Worm (Caenorhabditis elegans) whole organism, L3 larva: ENCODE data around the gene srg-5.

Experiments used
- R02D3.7 ChIP-seq: fragments of 150-350 bp; optimal IDR thresholded peaks from 2 replicates; lab custom pipeline; 2014; ENCODE audit warnings: missing biosample characterization, missing genetic modification characterization
- ZK546.5 ChIP-seq: sonication (generic microtip); optimal IDR thresholded peaks from 2 replicates; lab custom pipeline; 2017; ENCODE audit warnings: missing biosample characterization, missing genetic modification characterization
- aly-2 ChIP-seq: fragments of 150-350 bp; optimal IDR thresholded peaks from 2 replicates; lab custom pipeline; 2014; ENCODE audit warnings: missing biosample characterization, missing genetic modification characterization
- ama-1 ChIP-seq: fragments of 150-350 bp; optimal IDR thresholded peaks from 2 replicates; lab custom pipeline; 2018
- ceh-16 ChIP-seq: sonication (generic microtip); optimal IDR thresholded peaks from 2 replicates; lab custom pipeline; 2017; ENCODE audit warnings: missing biosample characterization, missing genetic modification characterization
- ceh-28 ChIP-seq: fragments of 150-350 bp; optimal IDR thresholded peaks from 2 replicates; lab custom pipeline; 2014; ENCODE audit warnings: missing biosample characterization, missing genetic modification reagents, missing genetic modification characterization
- ceh-82 ChIP-seq: fragments of 150-350 bp; optimal IDR thresholded peaks from 2 replicates; lab custom pipeline; 2014; ENCODE audit warnings: missing biosample characterization, missing genetic modification characterization
- ceh-9 ChIP-seq: sonication (generic microtip); optimal IDR thresholded peaks from 2 replicates; lab custom pipeline; 2018; ENCODE audit warnings: missing biosample characterization, missing genetic modification characterization
- daf-12 ChIP-seq: fragments of 150-350 bp; optimal IDR thresholded peaks from 2 replicates; lab custom pipeline; 2014; ENCODE audit warnings: missing biosample characterization, missing genetic modification reagents, missing genetic modification characterization
- egl-27 ChIP-seq: sonication (generic microtip); optimal IDR thresholded peaks from 4 replicates; lab custom pipeline; 2017; ENCODE audit warnings: missing biosample characterization, missing genetic modification reagents, missing genetic modification characterization
- egl-5 ChIP-seq: fragments of 150-350 bp; optimal IDR thresholded peaks from 2 replicates; lab custom pipeline; 2017; ENCODE audit warnings: missing biosample characterization, missing genetic modification reagents, missing genetic modification characterization, inconsistent platforms
- elt-1 ChIP-seq: fragments of 150-350 bp; optimal IDR thresholded peaks from 2 replicates; lab custom pipeline; 2014; ENCODE audit warnings: missing biosample characterization, missing genetic modification characterization
- elt-3 ChIP-seq, 3 experiments: fragments of 150-350 bp in 1 of 3; sonication (generic microtip) in 2 of 3; optimal IDR thresholded peaks; 2 replicates in 2 of 3; 4 replicates in 1 of 3; lab custom pipeline; 2014 to 2017; ENCODE audit warnings: missing biosample characterization in 3 of 3, missing genetic modification characterization in 3 of 3
- eor-1 ChIP-seq, 2 experiments: fragments of 150-350 bp; optimal IDR thresholded peaks; 2 replicates each; lab custom pipeline; 2014 to 2018; ENCODE audit warnings: missing biosample characterization in 2 of 2, missing genetic modification characterization in 2 of 2
- fkh-10 ChIP-seq: sonication (generic microtip); optimal IDR thresholded peaks from 2 replicates; lab custom pipeline; 2017; ENCODE audit warnings: missing biosample characterization, missing genetic modification reagents, missing genetic modification characterization
- fkh-2 ChIP-seq: fragments of 150-350 bp; optimal IDR thresholded peaks from 2 replicates; lab custom pipeline; 2014; ENCODE audit warnings: missing biosample characterization, missing genetic modification reagents, missing genetic modification characterization
- jun-1 ChIP-seq: fragments of 150-350 bp; optimal IDR thresholded peaks from 2 replicates; lab custom pipeline; 2014; ENCODE audit warnings: missing biosample characterization, missing genetic modification reagents, missing genetic modification characterization
- lin-15B ChIP-seq: fragments of 150-350 bp; optimal IDR thresholded peaks from 2 replicates; lab custom pipeline; 2014; ENCODE audit warnings: missing biosample characterization, missing genetic modification characterization
- lin-39 ChIP-seq: fragments of 150-350 bp; optimal IDR thresholded peaks from 2 replicates; lab custom pipeline; 2018; ENCODE audit warnings: missing biosample characterization, missing genetic modification reagents, missing genetic modification characterization
- lsy-12 ChIP-seq: sonication (generic microtip); optimal IDR thresholded peaks from 2 replicates; lab custom pipeline; 2016; ENCODE audit warnings: mild to moderate bottlenecking, missing genetic modification characterization, missing compliant biosample characterization
- mdl-1 ChIP-seq: fragments of 150-350 bp; optimal IDR thresholded peaks from 2 replicates; lab custom pipeline; 2014; ENCODE audit warnings: missing biosample characterization, missing genetic modification characterization
- nfya-1 ChIP-seq: sonication (generic microtip); optimal IDR thresholded peaks from 2 replicates; lab custom pipeline; 2017; ENCODE audit warnings: missing genetic modification characterization, mild to moderate bottlenecking, missing compliant biosample characterization, antibody characterized with exemption, moderate library complexity; ENCODE audit not compliant: insufficient read depth
- nhr-12 ChIP-seq: fragments of 150-350 bp; optimal IDR thresholded peaks from 2 replicates; lab custom pipeline; 2014; ENCODE audit warnings: missing biosample characterization, missing genetic modification characterization
- nhr-23 ChIP-seq: fragments of 150-350 bp; optimal IDR thresholded peaks from 2 replicates; lab custom pipeline; 2014; ENCODE audit warnings: missing biosample characterization, missing genetic modification reagents, missing genetic modification characterization
- nhr-237 ChIP-seq: fragments of 150-350 bp; optimal IDR thresholded peaks from 2 replicates; lab custom pipeline; 2014; ENCODE audit warnings: missing biosample characterization, missing genetic modification characterization
- nhr-25 ChIP-seq: sonication (generic microtip); optimal IDR thresholded peaks from 2 replicates; lab custom pipeline; 2017; ENCODE audit warnings: missing biosample characterization, missing genetic modification characterization
- nhr-28 ChIP-seq: fragments of 150-350 bp; optimal IDR thresholded peaks from 2 replicates; lab custom pipeline; 2014; ENCODE audit warnings: missing biosample characterization, missing genetic modification characterization
- nhr-43 ChIP-seq: sonication (generic microtip); optimal IDR thresholded peaks from 2 replicates; lab custom pipeline; 2016; ENCODE audit warnings: mild to moderate bottlenecking, missing genetic modification characterization, missing compliant biosample characterization; ENCODE audit not compliant: poor library complexity, severe bottlenecking
- nhr-77 ChIP-seq: fragments of 150-350 bp; optimal IDR thresholded peaks from 2 replicates; lab custom pipeline; 2014; ENCODE audit warnings: missing biosample characterization, missing genetic modification characterization
- pha-4 ChIP-seq: fragments of 150-350 bp; optimal IDR thresholded peaks from 2 replicates; lab custom pipeline; 2014; ENCODE audit warnings: missing biosample characterization, missing genetic modification reagents, missing genetic modification characterization
- pqm-1 ChIP-seq: fragments of 150-350 bp; optimal IDR thresholded peaks from 2 replicates; lab custom pipeline; 2017; ENCODE audit warnings: missing biosample characterization, missing genetic modification characterization, inconsistent platforms
- sea-2 ChIP-seq: fragments of 150-350 bp; sonication (generic microtip); optimal IDR thresholded peaks from 4 replicates; lab custom pipeline; 2014; ENCODE audit warnings: missing biosample characterization, missing genetic modification reagents, missing genetic modification characterization
- snpc-4 ChIP-seq: fragments of 150-350 bp; optimal IDR thresholded peaks from 2 replicates; lab custom pipeline; 2014; ENCODE audit warnings: missing biosample characterization, missing genetic modification characterization
- tbx-2 ChIP-seq: sonication (generic microtip); optimal IDR thresholded peaks from 2 replicates; lab custom pipeline; 2016; ENCODE audit warnings: mild to moderate bottlenecking, missing genetic modification characterization, missing compliant biosample characterization
- unc-39 ChIP-seq: sonication (generic microtip); optimal IDR thresholded peaks from 4 replicates; lab custom pipeline; 2017; ENCODE audit warnings: missing biosample characterization, missing genetic modification characterization
- zag-1 ChIP-seq: fragments of 150-350 bp; optimal IDR thresholded peaks from 2 replicates; lab custom pipeline; 2014; ENCODE audit warnings: missing biosample characterization, missing genetic modification characterization
- ztf-4 ChIP-seq: fragments of 150-350 bp; optimal IDR thresholded peaks from 2 replicates; lab custom pipeline; 2014; ENCODE audit warnings: missing biosample characterization, missing genetic modification characterization

The srg-5 gene

DNA sequence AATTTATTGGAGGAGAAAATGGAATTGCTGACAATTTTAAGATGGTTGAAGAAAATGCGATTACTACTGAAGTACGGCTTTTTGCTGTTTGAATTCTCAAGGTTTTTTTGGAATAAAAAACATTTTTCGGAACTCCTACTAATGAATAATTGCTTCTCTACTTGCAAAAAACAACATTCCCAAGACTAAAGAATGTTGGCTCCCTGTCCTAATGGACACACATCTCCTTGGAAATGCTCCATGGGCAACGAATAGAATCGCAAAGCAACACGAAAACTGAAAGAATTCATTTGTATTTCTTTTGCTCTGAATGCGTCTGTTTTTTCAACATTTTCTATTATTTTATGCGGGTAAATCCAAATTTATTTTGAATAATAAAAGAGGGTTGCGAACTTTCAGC is 8.5 kb upstream of the srg-5 start, which contains the start of gene C18F10.2:
Gene C18F10.2 (plus strand): TSS at position 301 of the 400 bp plus-strand sequence.
- TF ChIP-seq eor-1 (tag; optimal IDR thresholded peaks at IDR 0.05; lab: Kevin White, UChicago) (no peak), nhr-237 (no peak)

DNA sequence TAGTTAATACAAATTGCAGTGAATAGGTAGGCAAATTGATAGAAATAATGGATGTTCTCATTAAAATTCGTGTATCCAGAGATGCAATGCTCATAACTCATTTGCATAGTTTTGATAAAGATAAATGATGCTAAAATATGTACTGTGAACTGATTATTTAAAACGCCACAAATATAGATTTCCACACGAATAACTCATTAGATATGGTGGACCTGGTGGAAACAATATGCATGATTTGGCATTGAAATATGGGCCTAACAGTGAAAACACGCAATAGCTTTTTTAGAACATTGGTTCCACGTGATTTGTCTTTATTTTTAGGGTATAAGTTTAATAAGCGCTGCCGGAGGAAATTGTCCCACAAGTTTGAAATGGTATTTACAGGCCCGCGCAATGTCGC is 5.9 kb upstream of the srg-5 start, which contains the start of gene srg-3:
Gene srg-3 (minus strand): TSS at position 101 of the 400 bp plus-strand sequence.
- TF ChIP-seq lsy-12 (tag; lab: Kevin White, UChicago) (no peak), egl-27 (no peak), jun-1 (tag; lab: Kevin White, UChicago) (no peak), nhr-25 (no peak), ceh-16 (tag; lab: Kevin White, UChicago) (no peak), snpc-4 (no peak), ama-1 (lab: Kevin White, UChicago) (no peak), R02D3.7 (tag; lab: Kevin White, UChicago) (no peak), egl-5 (tag; lab: Kevin White, UChicago) (no peak), unc-39 (tag; lab: Kevin White, UChicago) (no peak), nfya-1 (tag; lab: Kevin White, UChicago) (no peak), daf-12 (tag; lab: Kevin White, UChicago) (no peak), ceh-28 (tag; lab: Kevin White, UChicago) (no peak), eor-1 (tag; optimal IDR thresholded peaks at IDR 0.05; lab: Kevin White, UChicago) (no peak), nhr-28 (no peak), aly-2 (tag; lab: Kevin White, UChicago) (no peak), ztf-4 (tag; lab: Kevin White, UChicago) (no peak), nhr-237 (no peak)
- TF ChIP-seq, all 47 proteins: peak for 0

DNA sequence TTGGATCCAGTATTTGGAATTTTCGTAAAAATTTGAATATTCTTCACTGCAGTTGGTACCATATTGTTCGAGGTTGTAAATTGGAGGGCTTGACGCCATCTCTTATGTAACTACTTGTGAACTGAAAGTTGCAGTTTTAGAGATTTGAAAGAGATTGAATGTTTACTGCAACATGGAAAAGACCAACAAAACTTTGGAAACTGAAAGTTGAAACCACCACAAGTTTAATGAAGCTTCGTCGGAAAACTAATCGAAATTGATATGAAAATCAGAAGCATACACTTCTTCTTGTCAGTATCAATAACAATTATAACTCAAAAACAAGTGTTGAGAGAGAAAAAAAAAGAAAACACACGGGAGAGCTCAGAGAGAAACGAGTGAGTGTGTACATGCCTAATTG is 3.7 kb upstream of the srg-5 start, which contains the start of gene srg-7:
Gene srg-7 (minus strand): TSS at position 101 of the 400 bp plus-strand sequence.
- TF ChIP-seq nhr-25: no peak
- no peak for TF ChIP-seq nhr-23
- no peak for TF ChIP-seq lin-39

DNA sequence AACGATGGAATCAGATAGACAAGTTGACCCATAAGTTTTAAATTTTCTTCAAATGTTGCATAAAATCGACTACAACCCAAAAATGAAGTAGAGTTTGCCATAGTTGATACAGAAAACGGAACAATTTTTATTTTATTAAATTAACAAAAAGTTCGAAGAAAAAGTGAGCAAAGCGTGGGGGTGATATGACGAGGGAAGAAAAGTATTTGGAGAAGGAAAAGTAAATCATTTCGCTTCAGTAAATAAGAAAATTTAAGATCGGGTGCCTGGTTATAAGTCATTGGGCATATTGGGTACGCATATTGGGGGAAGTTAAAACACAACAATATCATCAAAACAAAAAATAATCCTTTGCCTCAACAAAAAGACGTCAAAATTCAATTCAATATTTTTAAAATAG is 1.6 kb upstream of the srg-5 start, which contains the start of gene srg-6:
Gene srg-6 (minus strand): TSS at position 101 of the 400 bp plus-strand sequence.
- no peak for TF ChIP-seq pha-4 (tag; lab: Kevin White, UChicago)
- TF ChIP-seq lin-15B: no peak
- TF ChIP-seq nhr-43 (tag; lab: Kevin White, UChicago): no peak
- no peak for TF ChIP-seq fkh-10
- no peak for TF ChIP-seq egl-5 (tag; lab: Kevin White, UChicago)
- TF ChIP-seq, all 47 proteins: peak for 0

DNA sequence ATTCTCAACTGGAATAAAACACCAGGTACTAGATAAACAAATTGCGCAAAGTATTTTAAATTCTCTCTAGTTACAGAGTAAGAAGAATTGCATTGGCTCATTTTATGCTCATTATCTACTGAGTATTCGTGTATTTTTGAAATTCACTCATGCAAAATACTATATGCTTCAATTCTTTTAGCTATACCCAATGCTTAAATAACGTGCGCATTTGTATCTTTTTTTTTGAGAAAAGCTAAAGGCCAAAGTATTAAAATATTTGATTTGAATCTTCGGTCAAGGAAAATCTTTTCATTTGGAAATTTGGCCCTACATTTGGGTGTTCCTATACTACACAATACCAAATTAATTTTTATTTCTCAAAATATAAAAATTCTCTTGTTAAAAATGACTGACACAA is 2.4 kb downstream of the srg-5 start, which contains the start of gene srg-4:
Gene srg-4 (minus strand): TSS at position 101 of the 400 bp plus-strand sequence.
- TF ChIP-seq pqm-1: no peak
- no peak for TF ChIP-seq nfya-1 (tag; lab: Kevin White, UChicago)
- TF ChIP-seq zag-1 (tag; lab: Kevin White, UChicago): no peak
- no peak for TF ChIP-seq nhr-28
- no peak for TF ChIP-seq ceh-82 (tag; lab: Kevin White, UChicago)
- TF ChIP-seq ceh-9 (tag; lab: Kevin White, UChicago): no peak
- TF ChIP-seq elt-1 (tag; lab: Kevin White, UChicago): no peak
- no peak for TF ChIP-seq sea-2 (GFP tag; lab: Kevin White, UChicago)
- TF ChIP-seq snpc-4: no peak
- TF ChIP-seq nhr-77 (tag; lab: Kevin White, UChicago): no peak
- no peak for TF ChIP-seq ZK546.5
- no peak for TF ChIP-seq unc-39 (tag; lab: Kevin White, UChicago)
- no peak for TF ChIP-seq daf-12 (tag; lab: Kevin White, UChicago)
- no peak for TF ChIP-seq R02D3.7 (tag; lab: Kevin White, UChicago)

DNA sequence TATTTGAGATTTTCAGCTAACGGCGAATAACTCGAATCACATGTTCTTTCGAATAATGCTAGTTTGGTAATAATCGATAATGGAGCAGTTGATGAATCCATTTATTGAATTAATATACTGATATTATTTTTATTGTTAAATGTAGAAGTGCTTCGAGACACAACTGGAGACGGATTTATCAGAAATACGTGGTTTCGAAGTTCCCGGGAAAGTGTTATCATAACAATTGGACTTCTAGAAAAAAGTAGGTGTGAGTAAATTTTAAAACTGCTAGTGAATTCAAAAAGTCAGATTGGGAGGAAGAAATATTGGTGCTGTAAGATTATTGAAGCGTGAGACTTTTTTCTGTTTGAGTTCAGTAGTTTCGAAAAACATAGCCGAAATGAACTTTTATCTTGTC is 4.2 kb downstream of the srg-5 start, which contains the start of gene srg-2:
Gene srg-2 (minus strand): TSS at position 101 of the 400 bp plus-strand sequence.
- no peak for TF ChIP-seq sea-2 (GFP tag; lab: Kevin White, UChicago)
- TF ChIP-seq tbx-2: no peak
- TF ChIP-seq fkh-10: no peak
- no peak for TF ChIP-seq ceh-9 (tag; lab: Kevin White, UChicago)
- no peak for TF ChIP-seq lin-39
- no peak for TF ChIP-seq mdl-1 (tag; lab: Kevin White, UChicago)
- no peak for TF ChIP-seq pha-4 (tag; lab: Kevin White, UChicago)
- TF ChIP-seq daf-12 (tag; lab: Kevin White, UChicago): no peak
- no peak for TF ChIP-seq nhr-12 (tag; lab: Kevin White, UChicago)
- no peak for TF ChIP-seq fkh-2 (tag; lab: Kevin White, UChicago)
- TF ChIP-seq elt-1 (tag; lab: Kevin White, UChicago): no peak
- TF ChIP-seq elt-3 (tag; optimal IDR thresholded peaks at IDR 0.05; lab: Kevin White, UChicago): no peak
- no peak for TF ChIP-seq nfya-1 (tag; lab: Kevin White, UChicago)
- TF ChIP-seq snpc-4: no peak
- no peak for TF ChIP-seq lin-15B
- no peak for TF ChIP-seq R02D3.7 (tag; lab: Kevin White, UChicago)
- TF ChIP-seq, all 47 proteins: peak for 0
